Fruit fly (Drosophila melanogaster): ENCODE measurements around the gene CG7634.

CG7634 gene

DNA sequence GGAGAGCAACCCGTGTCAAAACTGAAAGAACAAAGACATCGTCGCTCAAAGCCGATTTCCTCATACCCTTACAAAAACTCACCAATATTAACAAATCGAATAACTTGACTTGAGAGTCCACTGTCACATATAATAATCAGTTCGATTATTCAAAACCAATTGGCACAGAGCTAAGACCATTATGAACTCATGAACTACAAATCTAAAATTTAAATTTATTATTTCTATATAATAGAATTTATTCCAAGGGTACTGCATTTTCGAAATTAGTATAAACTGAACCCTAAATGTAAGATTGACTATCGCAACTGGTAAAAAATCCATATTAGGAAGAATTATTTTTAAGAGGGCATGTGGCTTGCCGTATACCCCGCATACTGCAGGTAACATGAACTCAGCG is 16.8 kb downstream of the CG7634 start:
- TF ChIP-seq eg (GFP tag; IDR thresholded peaks at IDR 0.05) = no peak
- peak in 1 of 2 experiments; percentile 7 for TF ChIP-seq ss (GFP tag; optimal IDR thresholded peaks at IDR 0.05)
- TF ChIP-seq CG6792 (GFP tag; optimal IDR thresholded peaks at IDR 0.05) = peak; percentile 10
- TF ChIP-seq salr (GFP tag; optimal IDR thresholded peaks at IDR 0.05) = peak in 1 of 2 experiments; percentile 3
- no peak for TF ChIP-seq CG11294 (GFP tag; IDR thresholded peaks at IDR 0.05)
- TF ChIP-seq Hr4 (GFP tag; optimal IDR thresholded peaks at IDR 0.05) = no peak
- no peak for TF ChIP-seq lz (GFP tag; optimal IDR thresholded peaks at IDR 0.05)
- no peak for TF ChIP-seq CG11762 (GFP tag; optimal IDR thresholded peaks at IDR 0.05; ENCODE audit: insufficient read depth)
- no peak for TF ChIP-seq CG6854 (GFP tag; optimal IDR thresholded peaks at IDR 0.05)
- no peak for TF ChIP-seq CG6276 (GFP tag; optimal IDR thresholded peaks at IDR 0.05)
- no peak for TF ChIP-seq Gug (GFP tag; IDR thresholded peaks at IDR 0.05)
- TF ChIP-seq dsx (GFP tag; optimal IDR thresholded peaks at IDR 0.05; ENCODE audit: poor library complexity, severe bottlenecking) = no peak
- TF ChIP-seq Eip78C (GFP tag) = peak; percentile 81
- peak; percentile 28 for TF ChIP-seq Ets96B (tag; optimal IDR thresholded peaks at IDR 0.05)
- TF ChIP-seq CG7368 (GFP tag; optimal IDR thresholded peaks at IDR 0.05) = no peak
- peak; percentile 38 for TF ChIP-seq OdsH (GFP tag; optimal IDR thresholded peaks at IDR 0.05)
- TF ChIP-seq spab (GFP tag; optimal IDR thresholded peaks at IDR 0.05) = no peak
- peak; percentile 3 for TF ChIP-seq CG9139 (GFP tag; optimal IDR thresholded peaks at IDR 0.05)
- TF ChIP-seq svp (GFP tag) = peak; percentile 74
- TF ChIP-seq Eip93F (GFP tag; optimal IDR thresholded peaks at IDR 0.05) = no peak
- peak; percentile 27 for TF ChIP-seq Smox (GFP tag; optimal IDR thresholded peaks at IDR 0.05)
- peak; percentile 35 for TF ChIP-seq Sox15 (GFP tag; optimal IDR thresholded peaks at IDR 0.05)
- TF ChIP-seq CG8632 (GFP tag; optimal IDR thresholded peaks at IDR 0.05) = peak; percentile 31
- no peak for TF ChIP-seq CG15336 (GFP tag; IDR thresholded peaks at IDR 0.05)
- no peak for TF ChIP-seq cyc (GFP tag; optimal IDR thresholded peaks at IDR 0.05)
- peak; percentile 2 for TF ChIP-seq CG3919 (GFP tag; optimal IDR thresholded peaks at IDR 0.05)
- TF ChIP-seq CG8119 (GFP tag; IDR thresholded peaks at IDR 0.05) = no peak
- TF ChIP-seq Hr38 (GFP tag; optimal IDR thresholded peaks at IDR 0.05) = no peak
- no peak for TF ChIP-seq Blimp-1 (GFP tag; optimal IDR thresholded peaks at IDR 0.05)
- peak; percentile 28 for TF ChIP-seq Met (GFP tag; optimal IDR thresholded peaks at IDR 0.05)
- TF ChIP-seq esn (GFP tag; optimal IDR thresholded peaks at IDR 0.05) = peak; percentile 55
- TF ChIP-seq CG34406 (GFP tag; optimal IDR thresholded peaks at IDR 0.05) = peak; percentile 11
- no peak for TF ChIP-seq Hr39 (GFP tag; optimal IDR thresholded peaks at IDR 0.05)
- TF ChIP-seq achi (GFP tag; optimal IDR thresholded peaks at IDR 0.05) = peak; percentile 4
- no peak for TF ChIP-seq CG32006 (GFP tag; optimal IDR thresholded peaks at IDR 0.05)
- TF ChIP-seq vri (GFP tag; optimal IDR thresholded peaks at IDR 0.05) = no peak
- TF ChIP-seq CG31627 (GFP tag; optimal IDR thresholded peaks at IDR 0.05) = no peak
- no peak for TF ChIP-seq CG6163 (GFP tag; IDR thresholded peaks at IDR 0.05)
- peak; percentile 17 for TF ChIP-seq CG3032 (tag; optimal IDR thresholded peaks at IDR 0.05)
- no peak for TF ChIP-seq Sox14 (GFP tag; optimal IDR thresholded peaks at IDR 0.05)
- peak; percentile 1 for TF ChIP-seq Eip75B (GFP tag; optimal IDR thresholded peaks at IDR 0.05)
- no peak for TF ChIP-seq fd85E (GFP tag; optimal IDR thresholded peaks at IDR 0.05)
- no peak for TF ChIP-seq dac (GFP tag; optimal IDR thresholded peaks at IDR 0.05)
- TF ChIP-seq pdm3 (GFP tag; optimal IDR thresholded peaks at IDR 0.05) = no peak
- no peak for TF ChIP-seq Sox102F (GFP tag; optimal IDR thresholded peaks at IDR 0.05)
- no peak for TF ChIP-seq CG1621 (tag; optimal IDR thresholded peaks at IDR 0.05)
- TF ChIP-seq Lpt (GFP tag; optimal IDR thresholded peaks at IDR 0.05) = no peak
- peak; percentile 24 for TF ChIP-seq CG10631 (GFP tag; optimal IDR thresholded peaks at IDR 0.05)
- peak; percentile 34 for TF ChIP-seq topi (GFP tag; optimal IDR thresholded peaks at IDR 0.05)
- no peak for TF ChIP-seq CG16779 (tag; optimal IDR thresholded peaks at IDR 0.05)
- TF ChIP-seq CG11902 (GFP tag; optimal IDR thresholded peaks at IDR 0.05) = no peak
- no peak for TF ChIP-seq net (GFP tag; optimal IDR thresholded peaks at IDR 0.05)
- TF ChIP-seq Ets21C (GFP tag; optimal IDR thresholded peaks at IDR 0.05) = no peak

Data from whole organism, prepupa.